Worm (Caenorhabditis elegans): ENCODE data around the gene srh-55.
A peak's percentile ranks its signal among the peaks of the same experiment; 100 is the strongest.

Gene srh-55

ce11 chrV:15136772-15137171 is 16.6 kb upstream of the srh-55 start, which contains the start of gene aipl-1 (continued):
- TF ChIP-seq sox-2 (GFP tag; IDR thresholded peaks at IDR 0.05) = no peak
- TF ChIP-seq fax-1 (tag; optimal IDR thresholded peaks at IDR 0.05) = peak; percentile 36
- TF ChIP-seq dmd-4 (tag; optimal IDR thresholded peaks at IDR 0.05; ENCODE audit: borderline replicate concordance) = no peak
- no peak for TF ChIP-seq K09A11.1 (tag; optimal IDR thresholded peaks at IDR 0.05; ENCODE audit: insufficient read depth)
- TF ChIP-seq nfya-1 (tag; optimal IDR thresholded peaks at IDR 0.05) = peak; percentile 35
- TF ChIP-seq unc-42 (tag; optimal IDR thresholded peaks at IDR 0.05) = peak; percentile 88
- peak; percentile 20 for TF ChIP-seq elt-2 (tag; optimal IDR thresholded peaks at IDR 0.05)
- peak; percentile 8 for TF ChIP-seq lim-6 (tag; optimal IDR thresholded peaks at IDR 0.05)
- no peak for TF ChIP-seq odd-2 (tag; optimal IDR thresholded peaks at IDR 0.05)

DNA sequence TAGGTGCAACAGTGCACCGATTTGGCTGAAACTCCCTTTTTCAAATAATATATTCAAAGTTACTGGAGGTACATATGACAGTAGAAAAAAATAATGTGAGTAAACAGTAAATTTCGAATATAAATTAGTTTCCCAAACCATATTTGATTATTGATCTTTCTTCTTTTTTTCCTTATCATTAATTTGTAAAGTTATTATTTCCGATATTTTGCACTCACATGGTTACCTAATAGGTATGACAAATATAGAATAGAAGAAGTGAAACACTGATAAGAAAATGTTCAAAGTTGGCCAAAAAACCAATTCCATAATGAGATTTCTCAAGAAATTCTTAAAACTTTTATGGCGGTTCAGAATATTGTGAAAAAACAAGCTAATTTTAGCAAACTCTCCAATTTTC is 13.6 kb upstream of the srh-55 start:
- TF ChIP-seq pha-4 (tag; optimal IDR thresholded peaks at IDR 0.05) (no peak), ceh-45 (GFP tag; IDR thresholded peaks at IDR 0.05) (no peak), gmeb-2 (tag; optimal IDR thresholded peaks at IDR 0.05) (no peak)

DNA sequence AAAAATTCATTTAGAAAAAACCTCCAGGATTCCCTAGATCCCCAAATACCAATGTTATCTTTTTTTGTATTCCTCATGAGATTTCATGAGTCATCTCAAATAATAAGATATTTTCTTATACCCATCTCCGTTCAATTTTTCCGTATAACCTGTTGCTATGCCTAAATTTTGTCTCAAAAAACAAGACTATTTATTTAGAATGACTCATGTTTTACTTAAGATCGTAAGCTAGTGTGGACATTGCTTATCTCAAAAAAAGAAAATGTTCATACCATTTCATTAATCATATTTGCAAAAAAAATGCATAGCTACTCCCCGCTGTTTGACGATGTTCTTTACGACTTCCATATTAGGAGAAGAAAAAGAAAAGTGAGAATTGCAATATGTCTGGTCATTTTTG is 13.1 kb upstream of the srh-55 start, which contains the start of gene K08F9.3:
Gene K08F9.3 (plus strand): TSS at position 301 of the 400 bp plus-strand sequence.
- TF ChIP-seq unc-3 (GFP tag; conservative IDR thresholded peaks at IDR 0.05) = no peak
- no peak for TF ChIP-seq unc-3 (tag; optimal IDR thresholded peaks at IDR 0.05)
- TF ChIP-seq pros-1 (tag; optimal IDR thresholded peaks at IDR 0.05) = no peak
- no peak for TF ChIP-seq dmd-4 (tag; optimal IDR thresholded peaks at IDR 0.05; ENCODE audit: borderline replicate concordance)
- TF ChIP-seq hlh-8 (tag; optimal IDR thresholded peaks at IDR 0.05) = no peak
- no peak for TF ChIP-seq ztf-16 (tag; optimal IDR thresholded peaks at IDR 0.05)
- TF ChIP-seq elt-4 (tag; optimal IDR thresholded peaks at IDR 0.05) = no peak
- no peak for TF ChIP-seq dve-1 (tag; optimal IDR thresholded peaks at IDR 0.05)
- no peak for TF ChIP-seq ceh-34 (tag; optimal IDR thresholded peaks at IDR 0.05)
- no peak for TF ChIP-seq C08G9.2 (tag; optimal IDR thresholded peaks at IDR 0.05)
- TF ChIP-seq ets-4 (tag; optimal IDR thresholded peaks at IDR 0.05) = no peak
- no peak for TF ChIP-seq unc-42 (tag; optimal IDR thresholded peaks at IDR 0.05)
- TF ChIP-seq ceh-14 (tag; optimal IDR thresholded peaks at IDR 0.05) = no peak
- no peak for TF ChIP-seq pha-2 (tag; optimal IDR thresholded peaks at IDR 0.05)
- no peak for TF ChIP-seq hlh-30 (tag; optimal IDR thresholded peaks at IDR 0.05; ENCODE audit: insufficient read depth)
- no peak for TF ChIP-seq ceh-18 (tag; optimal IDR thresholded peaks at IDR 0.05)
- no peak for TF ChIP-seq nfya-1 (tag; optimal IDR thresholded peaks at IDR 0.05)
- no peak for TF ChIP-seq ceh-30 (tag; optimal IDR thresholded peaks at IDR 0.05)
- no peak for TF ChIP-seq gmeb-2 (tag; optimal IDR thresholded peaks at IDR 0.05)
- TF ChIP-seq K02D7.2 (tag; optimal IDR thresholded peaks at IDR 0.05) = no peak

DNA sequence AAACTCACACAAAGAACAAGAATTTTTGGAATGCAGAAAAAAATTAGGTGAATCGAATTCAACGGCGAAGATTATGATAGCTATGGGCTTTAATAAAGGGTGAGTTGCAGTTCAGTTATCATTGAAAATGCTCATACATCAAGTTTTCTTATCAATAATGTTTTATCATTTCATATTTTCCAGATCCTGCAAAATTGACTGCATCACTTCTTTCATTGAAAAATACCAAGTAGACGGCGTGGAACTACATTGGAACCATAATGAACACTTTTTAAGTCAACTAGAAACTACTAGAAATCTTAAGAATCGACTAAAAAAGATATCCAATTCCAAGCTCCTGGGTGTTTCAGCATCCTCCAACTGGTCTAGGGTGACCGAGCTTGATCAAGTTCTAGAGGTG is 10.1 kb upstream of the srh-55 start, which contains the start of gene K08F9.1:
Gene K08F9.1 (minus strand): TSS at position 101 of the 400 bp plus-strand sequence.
- no peak for TF ChIP-seq hlh-6 (tag; optimal IDR thresholded peaks at IDR 0.05)
- no peak for TF ChIP-seq K02D7.2 (tag; optimal IDR thresholded peaks at IDR 0.05)
- TF ChIP-seq lim-6 (tag; optimal IDR thresholded peaks at IDR 0.05) = no peak
- TF ChIP-seq ceh-24 (tag; optimal IDR thresholded peaks at IDR 0.05) = no peak
- no peak for TF ChIP-seq nhr-232 (tag; optimal IDR thresholded peaks at IDR 0.05)
- TF ChIP-seq dve-1 (tag; optimal IDR thresholded peaks at IDR 0.05) = no peak
- no peak for TF ChIP-seq ceh-19 (GFP tag; optimal IDR thresholded peaks at IDR 0.05)
- no peak for TF ChIP-seq zip-5 (tag; optimal IDR thresholded peaks at IDR 0.05)
- no peak for TF ChIP-seq pax-1 (tag; optimal IDR thresholded peaks at IDR 0.05)
- TF ChIP-seq F13H6.1 (tag; optimal IDR thresholded peaks at IDR 0.05) = no peak
- no peak for TF ChIP-seq pha-2 (tag; optimal IDR thresholded peaks at IDR 0.05)
- TF ChIP-seq ref-2 (tag; optimal IDR thresholded peaks at IDR 0.05) = no peak
- no peak for TF ChIP-seq npax-4 (tag; optimal IDR thresholded peaks at IDR 0.05)
